Fruit fly (Drosophila melanogaster): ENCODE data around the gene RabGGTb.

The RabGGTb gene

dm6 chr2L:2861885-2862620, 16.9 kb upstream of the RabGGTb start (continued):
- TF ChIP-seq tll (GFP tag; optimal IDR thresholded peaks at IDR 0.05): no peak
- TF ChIP-seq gsb (GFP tag; IDR thresholded peaks at IDR 0.05): 0 out of 2 replicates have a peak, but pooled peaks have one; percentile 31
- TF ChIP-seq nom (GFP tag; optimal IDR thresholded peaks at IDR 0.05): peak; percentile 73
- TF ChIP-seq Atf6 (GFP tag; IDR thresholded peaks at IDR 0.05): peak; percentile 51; the same call in 1 of the 2 replicates
- no peak for TF ChIP-seq Sox100B (GFP tag; optimal IDR thresholded peaks at IDR 0.05)
- no peak for TF ChIP-seq Hmx (GFP tag; optimal IDR thresholded peaks at IDR 0.05)
- peak; percentile 27 for TF ChIP-seq kah (GFP tag; optimal IDR thresholded peaks at IDR 0.05)
- peak; percentile 50 for TF ChIP-seq cwo (GFP tag; optimal IDR thresholded peaks at IDR 0.05)
- TF ChIP-seq slp2 (GFP tag; optimal IDR thresholded peaks at IDR 0.05): no peak
- TF ChIP-seq mirr (GFP tag; optimal IDR thresholded peaks at IDR 0.05): peak; percentile 13
- TF ChIP-seq sc (optimal IDR thresholded peaks at IDR 0.05): no peak
- TF ChIP-seq sc (GFP tag; optimal IDR thresholded peaks at IDR 0.05): no peak
- TF ChIP-seq CTCF (GFP tag; optimal IDR thresholded peaks at IDR 0.05): no peak
- TF ChIP-seq exex (tag; optimal IDR thresholded peaks at IDR 0.05): no peak
- no peak for TF ChIP-seq HLH54F (GFP tag; optimal IDR thresholded peaks at IDR 0.05)
- peak; percentile 1 for TF ChIP-seq NfI (GFP tag; optimal IDR thresholded peaks at IDR 0.05)
- TF ChIP-seq Meics (GFP tag; optimal IDR thresholded peaks at IDR 0.05): no peak
- no peak; the same call in 2 of the 3 replicates for TF ChIP-seq B-H1 (GFP tag; IDR thresholded peaks at IDR 0.05)
- no peak for TF ChIP-seq D19B (GFP tag; optimal IDR thresholded peaks at IDR 0.05)
- TF ChIP-seq Trl (optimal IDR thresholded peaks at IDR 0.05): peak; percentile 67
- TF ChIP-seq Trl (GFP tag; optimal IDR thresholded peaks at IDR 0.05): peak; percentile 14
- TF ChIP-seq CG33213 (GFP tag; optimal IDR thresholded peaks at IDR 0.05): no peak
- TF ChIP-seq shn (GFP tag; optimal IDR thresholded peaks at IDR 0.05): no peak
- peak; percentile 33 for TF ChIP-seq CG13296 (GFP tag; optimal IDR thresholded peaks at IDR 0.05)
- TF ChIP-seq NC2α (GFP tag; optimal IDR thresholded peaks at IDR 0.05): no peak
- no peak for TF ChIP-seq salm (tag; optimal IDR thresholded peaks at IDR 0.05)
- no peak for TF ChIP-seq slbo (GFP tag; IDR thresholded peaks at IDR 0.05)
- no peak for TF ChIP-seq CG3065 (GFP tag; optimal IDR thresholded peaks at IDR 0.05)
- no peak for TF ChIP-seq CG12299 (tag; optimal IDR thresholded peaks at IDR 0.05)
- no peak for TF ChIP-seq CG7357 (GFP tag; IDR thresholded peaks at IDR 0.05)
- no peak for TF ChIP-seq fu2 (GFP tag; optimal IDR thresholded peaks at IDR 0.05)
- 0 out of 2 replicates have a peak, but pooled peaks have one; percentile 24 for TF ChIP-seq unc-4 (GFP tag; IDR thresholded peaks at IDR 0.05; ENCODE audit: partially characterized antibody)
- no peak for TF ChIP-seq CG4282 (GFP tag; optimal IDR thresholded peaks at IDR 0.05)
- TF ChIP-seq Dll (GFP tag; IDR thresholded peaks at IDR 0.05; ENCODE audit: partially characterized antibody): peak; percentile 48; the same call in 1 of the 4 replicates
- peak; percentile 31; the same call in 1 of the 3 replicates for TF ChIP-seq HLH4C (GFP tag; IDR thresholded peaks at IDR 0.05; ENCODE audit: partially characterized antibody)

- TF ChIP-seq HLH4C (GFP tag; IDR thresholded peaks at IDR 0.05; ENCODE audit: partially characterized antibody): no peak
- TF ChIP-seq caup (GFP tag; optimal IDR thresholded peaks at IDR 0.05; ENCODE audit: severe bottlenecking): no peak
- TF ChIP-seq luna (GFP tag; optimal IDR thresholded peaks at IDR 0.05): no peak
- no peak for TF ChIP-seq fd3F (GFP tag; optimal IDR thresholded peaks at IDR 0.05)
- no peak for TF ChIP-seq CG15479 (GFP tag; optimal IDR thresholded peaks at IDR 0.05)
- no peak for TF ChIP-seq lola (GFP tag; optimal IDR thresholded peaks at IDR 0.05)
- TF ChIP-seq mam (GFP tag; optimal IDR thresholded peaks at IDR 0.05): no peak
- no peak for TF ChIP-seq crp (GFP tag; optimal IDR thresholded peaks at IDR 0.05)
- no peak for TF ChIP-seq CG4424 (GFP tag; optimal IDR thresholded peaks at IDR 0.05)
- no peak for TF ChIP-seq cg (GFP tag; optimal IDR thresholded peaks at IDR 0.05)
- peak; percentile 12; the same call in 1 of the 2 replicates for TF ChIP-seq unc-4 (GFP tag; IDR thresholded peaks at IDR 0.05; ENCODE audit: partially characterized antibody)
- TF ChIP-seq D19B (GFP tag; optimal IDR thresholded peaks at IDR 0.05): no peak
- TF ChIP-seq sens (GFP tag): peak; percentile 68
- TF ChIP-seq Blimp-1 (GFP tag; optimal IDR thresholded peaks at IDR 0.05): peak; percentile 90
- TF ChIP-seq CG11398 (GFP tag; optimal IDR thresholded peaks at IDR 0.05): peak; percentile 5
- TF ChIP-seq CG17802 (tag; optimal IDR thresholded peaks at IDR 0.05): no peak
- TF ChIP-seq CG7963 (GFP tag; IDR thresholded peaks at IDR 0.05; ENCODE audit: partially characterized antibody): no peak
- TF ChIP-seq Sry-β (GFP tag; optimal IDR thresholded peaks at IDR 0.05): no peak
- TF ChIP-seq CG31224 (GFP tag; IDR thresholded peaks at IDR 0.05): no peak
Measured at dm6 chr2L:2862621-2862962, 16.3 kb upstream of the RabGGTb start.

Data from whole organism, embryonic.